Worm (Caenorhabditis elegans): ENCODE data around the gene F57A8.6.

- TF ChIP-seq sea-1 (GFP tag; conservative IDR thresholded peaks at IDR 0.05) (no peak), ama-1 (optimal IDR thresholded peaks at IDR 0.05) (no peak), tbx-11 (GFP tag; IDR thresholded peaks at IDR 0.05) (no peak), tra-4 (tag; optimal IDR thresholded peaks at IDR 0.05) (no peak)
Observed at ce11 chrV:10086141-10086540, 12.4 kb upstream of the F57A8.6 start.

Measured in whole organism, early embryonic.